Fruit fly (Drosophila melanogaster) S2 (cell line): ENCODE data around the gene CG42592.

Experiments
- CG8478 ChIP-seq: fragments of >200 bp; optimal IDR thresholded peaks from 2 replicates; lab custom pipeline; 2018
- CTCF ChIP-seq, 2 experiments: fragments of >200 bp; optimal IDR thresholded peaks; 2 replicates each; lab custom pipeline; 2018

dm6 chr3R:29836188-29836587 lies at the start of gene CG42592:
- TF ChIP-seq CG8478, result no peak
- no peak for TF ChIP-seq CTCF (optimal IDR thresholded peaks at IDR 0.05; lab: Kevin White, UChicago)
